Comparison of ENCODE assay signal across 2 worm cellular contexts in genomic region chrX:9697655-9698054, ce11.
TF ChIP-seq lines count a peak whose summit lies in the region.

No protein-coding gene starts in this region.

TF ChIP-seq in whole organism, L4 larva, 104 proteins besides CTCF, POLR2A, EP300 and RAD21:
- TF ChIP-seq daf-16 (GFP tag; optimal IDR thresholded peaks at IDR 0.05; lab: Kevin White, UChicago) = no peak
- TF ChIP-seq daf-16 (tag; optimal IDR thresholded peaks at IDR 0.05; lab: Kevin White, UChicago) = no peak
- peak; percentile 10 for TF ChIP-seq aha-1 (tag; lab: Kevin White, UChicago)
- no peak for TF ChIP-seq zip-11 (GFP tag; IDR thresholded peaks at IDR 0.05; lab: Robert Waterston, UW)
- TF ChIP-seq fos-1 (tag; optimal IDR thresholded peaks at IDR 0.05; lab: Kevin White, UChicago) = no peak
- TF ChIP-seq dmd-9 (GFP tag; IDR thresholded peaks at IDR 0.05; lab: Robert Waterston, UW) = no peak
- TF ChIP-seq dmd-6 (GFP tag; IDR thresholded peaks at IDR 0.05; lab: Robert Waterston, UW) = no peak

TF ChIP-seq in whole organism, mixed stage, embryonic, 35 proteins besides CTCF, POLR2A, EP300 and RAD21:
- TF ChIP-seq cnd-1 (tag; optimal IDR thresholded peaks at IDR 0.05; lab: Kevin White, UChicago) (peak; percentile 11), nhr-76 (tag; optimal IDR thresholded peaks at IDR 0.05; lab: Kevin White, UChicago) (no peak), nhr-237 (tag; optimal IDR thresholded peaks at IDR 0.05; lab: Kevin White, UChicago) (no peak), lin-32 (GFP tag; optimal IDR thresholded peaks at IDR 0.05; lab: Kevin White, UChicago) (peak; percentile 98)
